Worm (Caenorhabditis elegans): ENCODE measurements around the gene C30A5.10.
A peak's percentile ranks its signal among the peaks of the same experiment; 100 is the strongest.

C30A5.10 gene

ce11 chrIII:8235358-8235757 lies 25.7 kb upstream of the C30A5.10 start, which contains the start of gene C02F5.14:
C02F5.14 (minus strand) TSS chrIII:8235514.
- no peak for TF ChIP-seq W03F9.2 (tag; optimal IDR thresholded peaks at IDR 0.05)
- TF ChIP-seq him-1 (tag; optimal IDR thresholded peaks at IDR 0.05), result no peak
- TF ChIP-seq dao-5 (tag; optimal IDR thresholded peaks at IDR 0.05), result no peak

- no peak for TF ChIP-seq dao-5 (tag; optimal IDR thresholded peaks at IDR 0.05)
- no peak for TF ChIP-seq him-1 (tag; optimal IDR thresholded peaks at IDR 0.05)
- no peak for TF ChIP-seq W03F9.2 (tag; optimal IDR thresholded peaks at IDR 0.05)
Measured at ce11 chrIII:8232634-8233033, 23.0 kb upstream of the C30A5.10 start, which contains the start of gene henn-1. henn-1 (plus strand) TSS chrIII:8232651.

- no peak for TF ChIP-seq him-1 (tag; optimal IDR thresholded peaks at IDR 0.05)
- no peak for TF ChIP-seq dao-5 (tag; optimal IDR thresholded peaks at IDR 0.05)
- TF ChIP-seq W03F9.2 (tag; optimal IDR thresholded peaks at IDR 0.05), result no peak
Measured at ce11 chrIII:8229480-8229879, 19.8 kb upstream of the C30A5.10 start.

ce11 chrIII:8228916-8229315 lies 19.2 kb upstream of the C30A5.10 start:
- TF ChIP-seq W03F9.2 (tag; optimal IDR thresholded peaks at IDR 0.05) (no peak), him-1 (tag; optimal IDR thresholded peaks at IDR 0.05) (no peak), dao-5 (tag; optimal IDR thresholded peaks at IDR 0.05) (no peak)

ce11 chrIII:8227511-8227910 lies 17.8 kb upstream of the C30A5.10 start, which contains the start of gene fbxl-1:
fbxl-1 (plus strand) TSS chrIII:8227830.
- peak; percentile 84 for TF ChIP-seq him-1 (tag; optimal IDR thresholded peaks at IDR 0.05)
- no peak for TF ChIP-seq dao-5 (tag; optimal IDR thresholded peaks at IDR 0.05)
- TF ChIP-seq W03F9.2 (tag; optimal IDR thresholded peaks at IDR 0.05), result peak; percentile 2

- TF ChIP-seq him-1 (tag; optimal IDR thresholded peaks at IDR 0.05) (no peak), dao-5 (tag; optimal IDR thresholded peaks at IDR 0.05) (no peak), W03F9.2 (tag; optimal IDR thresholded peaks at IDR 0.05) (no peak)
Measured at ce11 chrIII:8226178-8226577, 16.5 kb upstream of the C30A5.10 start, which contains the start of gene rfs-1. rfs-1 (plus strand) TSS chrIII:8226478.

DNA sequence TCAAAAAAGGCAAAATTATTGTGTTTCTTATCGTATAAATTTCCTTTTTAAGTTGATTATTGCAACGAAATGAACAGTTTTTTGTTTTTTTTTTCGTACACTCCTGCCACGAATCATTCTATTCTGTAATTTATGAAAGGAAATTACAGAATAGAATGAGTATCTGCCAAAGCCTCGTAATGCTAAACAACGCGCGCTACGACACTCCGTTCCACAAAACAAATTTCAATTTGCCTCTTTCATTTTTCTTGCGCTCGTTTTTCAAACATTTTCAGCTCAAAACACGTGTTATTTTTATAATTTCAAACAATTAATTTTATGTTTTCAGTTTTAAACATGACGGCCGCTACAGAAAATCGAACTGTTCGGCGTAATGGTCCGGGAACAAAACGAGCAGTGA lies 15.1 kb upstream of the C30A5.10 start, which contains the start of gene mob-4:
TSS of gene mob-4 (plus strand) at position 329 of the 400 bp plus-strand sequence.
- TF ChIP-seq him-1 (tag; optimal IDR thresholded peaks at IDR 0.05) (no peak), dao-5 (tag; optimal IDR thresholded peaks at IDR 0.05) (no peak), W03F9.2 (tag; optimal IDR thresholded peaks at IDR 0.05) (no peak)

- no peak for TF ChIP-seq W03F9.2 (tag; optimal IDR thresholded peaks at IDR 0.05)
- TF ChIP-seq dao-5 (tag; optimal IDR thresholded peaks at IDR 0.05), result no peak
- no peak for TF ChIP-seq him-1 (tag; optimal IDR thresholded peaks at IDR 0.05)
Measured at ce11 chrIII:8220081-8220480, 10.4 kb upstream of the C30A5.10 start.

- TF ChIP-seq W03F9.2 (tag; optimal IDR thresholded peaks at IDR 0.05) (no peak), him-1 (tag; optimal IDR thresholded peaks at IDR 0.05) (no peak), dao-5 (tag; optimal IDR thresholded peaks at IDR 0.05) (no peak)
Measured at ce11 chrIII:8217919-8218318, 8.2 kb upstream of the C30A5.10 start, which contains the start of gene C30A5.16. C30A5.16 (plus strand) TSS chrIII:8218219.

DNA sequence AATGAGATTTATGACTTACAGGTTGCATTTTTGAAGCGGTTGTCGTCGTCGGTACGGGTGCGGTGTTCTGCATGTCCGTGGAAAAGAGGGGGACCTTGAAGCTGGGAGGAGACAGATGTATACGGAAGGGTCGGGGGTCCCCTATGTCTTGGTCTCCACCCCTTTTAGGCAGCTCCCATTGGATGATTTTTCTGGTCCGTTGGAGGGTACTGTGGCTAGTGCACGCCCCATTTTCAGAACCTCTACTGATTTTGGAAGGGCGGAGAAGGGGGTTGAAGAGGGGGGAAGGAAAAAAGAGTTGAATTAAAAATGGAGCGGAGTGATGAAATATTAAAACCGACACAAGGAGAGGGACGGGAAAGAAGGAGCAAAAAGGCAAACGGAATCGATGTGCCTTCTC lies 6.5 kb upstream of the C30A5.10 start, which contains the start of gene unc-86:
TSS of gene unc-86 (minus strand) at position 113 of the 400 bp plus-strand sequence.
- TF ChIP-seq W03F9.2 (tag; optimal IDR thresholded peaks at IDR 0.05) (no peak), him-1 (tag; optimal IDR thresholded peaks at IDR 0.05) (no peak), dao-5 (tag; optimal IDR thresholded peaks at IDR 0.05) (no peak)

ce11 chrIII:8211562-8211961 lies 1.9 kb upstream of the C30A5.10 start:
- no peak for TF ChIP-seq him-1 (tag; optimal IDR thresholded peaks at IDR 0.05)
- no peak for TF ChIP-seq W03F9.2 (tag; optimal IDR thresholded peaks at IDR 0.05)
- TF ChIP-seq dao-5 (tag; optimal IDR thresholded peaks at IDR 0.05), result no peak

ce11 chrIII:8202754-8203153 lies 6.9 kb downstream of the C30A5.10 start, which contains the start of gene snb-5:
snb-5 (plus strand) TSS chrIII:8203054.
- TF ChIP-seq him-1 (tag; optimal IDR thresholded peaks at IDR 0.05) (no peak), dao-5 (tag; optimal IDR thresholded peaks at IDR 0.05) (no peak), W03F9.2 (tag; optimal IDR thresholded peaks at IDR 0.05) (no peak)

ce11 chrIII:8201760-8202159 lies 7.9 kb downstream of the C30A5.10 start:
- TF ChIP-seq him-1 (tag; optimal IDR thresholded peaks at IDR 0.05) (peak; percentile 42), W03F9.2 (tag; optimal IDR thresholded peaks at IDR 0.05) (peak; percentile 25), dao-5 (tag; optimal IDR thresholded peaks at IDR 0.05) (no peak)

ce11 chrIII:8201117-8201516 lies 8.6 kb downstream of the C30A5.10 start, which contains the start of gene unc-36:
unc-36 (minus strand) TSS chrIII:8201217.
- TF ChIP-seq him-1 (tag; optimal IDR thresholded peaks at IDR 0.05) (no peak), W03F9.2 (tag; optimal IDR thresholded peaks at IDR 0.05) (no peak), dao-5 (tag; optimal IDR thresholded peaks at IDR 0.05) (no peak)

ce11 chrIII:8199060-8199459 lies 10.6 kb downstream of the C30A5.10 start:
- TF ChIP-seq W03F9.2 (tag; optimal IDR thresholded peaks at IDR 0.05) (no peak), him-1 (tag; optimal IDR thresholded peaks at IDR 0.05) (no peak), dao-5 (tag; optimal IDR thresholded peaks at IDR 0.05) (no peak)

Data from whole organism, L4/young adult.